Worm (Caenorhabditis elegans): ENCODE data around the gene F28A10.4.

DNA sequence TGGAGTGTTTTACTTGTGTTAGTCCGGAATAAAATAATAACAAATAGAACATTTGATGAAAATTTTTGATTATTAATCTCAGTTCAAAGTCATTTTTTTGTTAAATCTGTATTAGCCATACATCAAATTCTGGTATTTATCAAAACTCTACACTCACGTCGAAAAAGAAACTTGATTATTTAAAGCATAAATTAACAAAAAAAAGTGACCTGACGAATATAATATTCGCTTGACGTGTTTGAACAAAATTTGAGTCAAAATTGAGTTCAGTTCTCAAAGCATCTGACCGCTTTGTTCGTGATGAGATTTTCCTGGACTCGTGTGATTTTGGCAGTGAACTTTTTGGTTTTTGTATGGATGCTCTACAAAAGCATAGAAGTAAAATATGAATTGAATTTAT lies 20.5 kb upstream of the F28A10.4 start, which contains the start of gene F46F5.10:
- no peak for TF ChIP-seq scrt-1 (GFP tag; IDR thresholded peaks at IDR 0.05)
- no peak for TF ChIP-seq ceh-36 (tag; optimal IDR thresholded peaks at IDR 0.05)
- TF ChIP-seq flt-1 (GFP tag; IDR thresholded peaks at IDR 0.05) = no peak
- no peak for TF ChIP-seq ama-1 (optimal IDR thresholded peaks at IDR 0.05)
- TF ChIP-seq tra-4 (tag; optimal IDR thresholded peaks at IDR 0.05) = no peak
- no peak for TF ChIP-seq pes-1 (GFP tag; IDR thresholded peaks at IDR 0.05)
- TF ChIP-seq ets-7 (tag; optimal IDR thresholded peaks at IDR 0.05) = no peak
- TF ChIP-seq ceh-13 (GFP tag; optimal IDR thresholded peaks at IDR 0.05) = no peak

All from whole organism, early embryonic.